Fruit fly (Drosophila melanogaster): ENCODE results near the gene viaf.
A peak's percentile ranks its signal among the peaks of the same experiment; 100 is the strongest.

Gene viaf

DNA sequence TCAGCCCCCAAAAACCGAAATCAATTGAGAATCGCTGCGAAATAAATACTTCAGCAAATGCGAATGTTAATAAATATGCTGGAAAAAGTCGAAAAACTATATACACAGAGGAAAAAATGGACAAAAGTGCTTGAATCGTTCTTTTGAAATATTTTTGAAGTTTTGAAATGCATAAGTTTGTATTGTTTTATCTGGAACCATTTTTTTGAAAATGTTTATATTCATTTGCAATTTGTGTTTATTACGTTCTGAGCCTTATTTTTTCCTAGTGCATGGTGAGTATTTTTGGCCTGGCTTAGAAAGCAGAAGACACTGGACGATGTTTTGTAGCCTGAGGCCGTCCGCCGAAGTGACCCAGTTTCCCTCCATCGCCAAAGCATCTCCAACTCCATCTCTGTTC is 32.0 kb upstream of the viaf start (continued):
- TF ChIP-seq topi (GFP tag; optimal IDR thresholded peaks at IDR 0.05) = peak; percentile 34
- no peak for TF ChIP-seq CG9139 (GFP tag; optimal IDR thresholded peaks at IDR 0.05)
- TF ChIP-seq Gug (GFP tag; IDR thresholded peaks at IDR 0.05) = no peak
- TF ChIP-seq Hr39 (GFP tag; optimal IDR thresholded peaks at IDR 0.05) = peak; percentile 31
- TF ChIP-seq CG6854 (GFP tag; optimal IDR thresholded peaks at IDR 0.05) = no peak
- no peak for TF ChIP-seq CG11902 (GFP tag; optimal IDR thresholded peaks at IDR 0.05)
- TF ChIP-seq salr (GFP tag; optimal IDR thresholded peaks at IDR 0.05) = no peak
- no peak for TF ChIP-seq dac (GFP tag; optimal IDR thresholded peaks at IDR 0.05)
- no peak for TF ChIP-seq Ets21C (GFP tag; optimal IDR thresholded peaks at IDR 0.05)
- TF ChIP-seq CG16779 (tag; optimal IDR thresholded peaks at IDR 0.05) = no peak
- peak; percentile 41 for TF ChIP-seq Met (GFP tag; optimal IDR thresholded peaks at IDR 0.05)
- TF ChIP-seq CG10669 (GFP tag; optimal IDR thresholded peaks at IDR 0.05) = no peak
- peak; percentile 16 for TF ChIP-seq CG31627 (GFP tag; optimal IDR thresholded peaks at IDR 0.05)
- no peak for TF ChIP-seq CG6808 (GFP tag; optimal IDR thresholded peaks at IDR 0.05)
- no peak for TF ChIP-seq CG11762 (GFP tag; optimal IDR thresholded peaks at IDR 0.05; ENCODE audit: insufficient read depth)
- TF ChIP-seq lz (GFP tag; optimal IDR thresholded peaks at IDR 0.05) = no peak
- TF ChIP-seq net (GFP tag; optimal IDR thresholded peaks at IDR 0.05) = peak; percentile 17
- no peak for TF ChIP-seq Ets96B (tag; optimal IDR thresholded peaks at IDR 0.05)
- TF ChIP-seq CG10631 (GFP tag; optimal IDR thresholded peaks at IDR 0.05) = no peak
- peak; percentile 78 for TF ChIP-seq CG32006 (GFP tag; optimal IDR thresholded peaks at IDR 0.05)
- no peak for TF ChIP-seq CG11294 (GFP tag; IDR thresholded peaks at IDR 0.05)
- TF ChIP-seq Sox14 (GFP tag; optimal IDR thresholded peaks at IDR 0.05) = no peak
- TF ChIP-seq acj6 (GFP tag; optimal IDR thresholded peaks at IDR 0.05) = peak; percentile 34
- TF ChIP-seq CG8632 (GFP tag; optimal IDR thresholded peaks at IDR 0.05) = no peak
- no peak for TF ChIP-seq CG1621 (tag; optimal IDR thresholded peaks at IDR 0.05)
- TF ChIP-seq CG4318 (GFP tag; optimal IDR thresholded peaks at IDR 0.05) = peak; percentile 15
- TF ChIP-seq dsx (GFP tag; optimal IDR thresholded peaks at IDR 0.05; ENCODE audit: poor library complexity, severe bottlenecking) = no peak

DNA sequence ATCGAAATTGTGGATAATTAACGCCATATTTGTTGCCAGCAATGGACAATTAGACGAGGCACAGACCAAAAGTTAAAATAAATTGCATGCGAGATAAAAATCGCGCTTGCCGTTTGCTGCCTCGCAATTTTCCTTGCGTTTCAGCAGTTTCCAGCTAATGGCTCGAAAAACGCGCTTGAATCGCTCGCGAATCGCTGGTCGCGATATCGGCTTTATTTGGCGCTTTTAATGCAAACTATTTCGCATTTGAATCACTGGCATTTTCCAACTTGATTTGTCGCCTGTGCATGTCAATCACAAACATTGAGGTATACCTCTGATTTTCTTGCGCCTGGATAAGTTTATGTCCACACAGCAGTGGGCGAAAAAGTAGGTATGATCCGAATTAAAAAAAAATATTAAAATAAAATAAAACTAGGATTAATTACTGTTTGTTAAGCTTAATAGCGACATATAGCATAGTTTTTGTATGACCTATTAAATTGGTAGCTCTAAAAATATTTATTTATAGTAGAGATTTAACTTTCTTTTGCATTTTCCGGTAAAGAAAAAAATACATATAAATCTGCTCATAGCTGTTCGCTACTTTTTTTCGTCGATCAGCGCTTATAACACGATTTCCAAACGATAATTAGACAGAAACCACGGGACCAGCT is 30.3 kb upstream of the viaf start:
- TF ChIP-seq Sox15 (GFP tag; optimal IDR thresholded peaks at IDR 0.05) (no peak), Ets96B (tag; optimal IDR thresholded peaks at IDR 0.05) (no peak), Hr38 (GFP tag; optimal IDR thresholded peaks at IDR 0.05) (no peak), CG11762 (GFP tag; optimal IDR thresholded peaks at IDR 0.05; ENCODE audit: insufficient read depth) (no peak), Blimp-1 (GFP tag; optimal IDR thresholded peaks at IDR 0.05) (no peak), CG6808 (GFP tag; optimal IDR thresholded peaks at IDR 0.05) (no peak), fd85E (GFP tag; optimal IDR thresholded peaks at IDR 0.05) (no peak), fd59A (GFP tag; optimal IDR thresholded peaks at IDR 0.05) (no peak), Gug (GFP tag; IDR thresholded peaks at IDR 0.05) (no peak), CG6854 (GFP tag; optimal IDR thresholded peaks at IDR 0.05) (no peak), topi (GFP tag; optimal IDR thresholded peaks at IDR 0.05) (no peak), Lpt (GFP tag; optimal IDR thresholded peaks at IDR 0.05) (no peak), CG10631 (GFP tag; optimal IDR thresholded peaks at IDR 0.05) (no peak), dsx (GFP tag; optimal IDR thresholded peaks at IDR 0.05; ENCODE audit: poor library complexity, severe bottlenecking) (no peak), Hr4 (GFP tag; optimal IDR thresholded peaks at IDR 0.05) (peak; percentile 45), CG31627 (GFP tag; optimal IDR thresholded peaks at IDR 0.05) (no peak), CG1621 (tag; optimal IDR thresholded peaks at IDR 0.05) (no peak), CG6163 (GFP tag; IDR thresholded peaks at IDR 0.05) (no peak), pdm3 (GFP tag; optimal IDR thresholded peaks at IDR 0.05) (peak; percentile 30), OdsH (GFP tag; optimal IDR thresholded peaks at IDR 0.05) (peak; percentile 9), vri (GFP tag; optimal IDR thresholded peaks at IDR 0.05) (no peak), achi (GFP tag; optimal IDR thresholded peaks at IDR 0.05) (peak; percentile 29), CG3032 (tag; optimal IDR thresholded peaks at IDR 0.05) (no peak), Sox14 (GFP tag; optimal IDR thresholded peaks at IDR 0.05) (no peak), CG11294 (GFP tag; IDR thresholded peaks at IDR 0.05) (no peak), esn (GFP tag; optimal IDR thresholded peaks at IDR 0.05) (peak; percentile 11), salr (GFP tag; optimal IDR thresholded peaks at IDR 0.05) (no peak), CG8319 (GFP tag; optimal IDR thresholded peaks at IDR 0.05) (no peak), Met (GFP tag; optimal IDR thresholded peaks at IDR 0.05) (no peak), CG15336 (GFP tag; IDR thresholded peaks at IDR 0.05) (peak; percentile 68), svp (GFP tag) (no peak), CG3919 (GFP tag; optimal IDR thresholded peaks at IDR 0.05) (no peak), Smox (GFP tag; optimal IDR thresholded peaks at IDR 0.05) (no peak), CG8119 (GFP tag; IDR thresholded peaks at IDR 0.05) (peak; percentile 63; the same call in 2 of the 3 replicates), dac (GFP tag; optimal IDR thresholded peaks at IDR 0.05) (no peak), Hr39 (GFP tag; optimal IDR thresholded peaks at IDR 0.05) (no peak), cyc (GFP tag; optimal IDR thresholded peaks at IDR 0.05) (no peak), CG4318 (GFP tag; optimal IDR thresholded peaks at IDR 0.05) (peak; percentile 45)

Data from whole organism, prepupa.